Fruit fly (Drosophila melanogaster): ENCODE data around the gene Ugalt.

- no peak for TF ChIP-seq CTCF (optimal IDR thresholded peaks at IDR 0.05)
- no peak for TF ChIP-seq CG8478 (optimal IDR thresholded peaks at IDR 0.05)
Observed at dm6 chrX:2698064-2698894, 5.4 kb downstream of the Ugalt start, which contains the start of the genes Spg7 and Lint-O.

All from S2 (cell line).